Worm (Caenorhabditis elegans): ENCODE results near the gene R07C12.1.

ce11 chrIV:4162121-4162520 is 9.9 kb downstream of the R07C12.1 start, which contains the start of gene scrm-5:
- no peak for TF ChIP-seq dpl-1 (GFP tag; optimal IDR thresholded peaks at IDR 0.05)
- no peak for TF ChIP-seq unc-62 (GFP tag; optimal IDR thresholded peaks at IDR 0.05)
- TF ChIP-seq aly-2 (tag; optimal IDR thresholded peaks at IDR 0.05), result no peak
- no peak for TF ChIP-seq lin-35 (GFP tag; optimal IDR thresholded peaks at IDR 0.05)
- TF ChIP-seq zip-4 (GFP tag; optimal IDR thresholded peaks at IDR 0.05), result no peak
- no peak for TF ChIP-seq pqm-1 (tag; optimal IDR thresholded peaks at IDR 0.05)
